Fruit fly (Drosophila melanogaster) whole organism, embryonic: ENCODE results near the gene Wwox.
A peak's percentile ranks its signal among the peaks of the same experiment; 100 is the strongest.

Experiments
- CG12942 ChIP-seq: fragments of 200-800 bp; sonication (Bioruptor generic); optimal IDR thresholded peaks from 3 replicates; lab custom pipeline; 2016; ENCODE audit warnings: missing biosample characterization, missing genetic modification characterization
- CG18262 ChIP-seq: fragments of 200-800 bp; optimal IDR thresholded peaks from 3 replicates; lab custom pipeline; 2019; ENCODE audit warnings: missing biosample characterization, mild to moderate bottlenecking, missing genetic modification characterization, moderate library complexity
- CG31365 ChIP-seq: fragments of 200-800 bp; sonication (Bioruptor generic); optimal IDR thresholded peaks from 2 replicates; lab custom pipeline; 2018; ENCODE audit warnings: missing biosample characterization, mild to moderate bottlenecking, missing genetic modification characterization
- D19A ChIP-seq: fragments of 200-800 bp; optimal IDR thresholded peaks from 3 replicates; lab custom pipeline; 2019; ENCODE audit warnings: missing biosample characterization, mild to moderate bottlenecking, missing genetic modification characterization, moderate library complexity
- Dll ChIP-seq: fragments of 200-800 bp; sonication (Bioruptor generic); IDR thresholded peaks from 4 replicates; pipeline ENCODE4 v1.3.6; 2022; ENCODE audit warnings: missing biosample characterization, missing genetic modification characterization; ENCODE audit not compliant: partially characterized antibody
- Drgx ChIP-seq: fragments of 200-800 bp; sonication (Bioruptor generic); IDR thresholded peaks from 2 replicates; pipeline ENCODE4 v1.3.6; 2022; ENCODE audit warnings: missing biosample characterization, missing genetic modification characterization
- Mrtf ChIP-seq: fragments of 200-800 bp; sonication (Bioruptor generic); IDR thresholded peaks from 3 replicates; pipeline ENCODE4 v1.3.6; 2022; ENCODE audit warnings: missing biosample characterization, missing genetic modification characterization
- mam ChIP-seq: fragments of 200-800 bp; sonication (Bioruptor generic); optimal IDR thresholded peaks from 3 replicates; lab custom pipeline; 2016; ENCODE audit warnings: missing biosample characterization, missing genetic modification characterization
- otp ChIP-seq: fragments of 200-800 bp; sonication (Bioruptor generic); IDR thresholded peaks from 3 replicates; pipeline ENCODE4, ENCODE4 v1.3.6; 2022; ENCODE audit warnings: missing biosample characterization, missing genetic modification characterization
- pan ChIP-seq, 4 experiments: fragments of >200 bp in 3 of 4; fragments of 200-800 bp in 1 of 4; sonication (Bioruptor generic) in 1 of 4; optimal IDR thresholded peaks in 3 of 4; IDR thresholded peaks in 1 of 4; 2 replicates each; pipeline versions ENCODE4 v1.3.6 to Lab custom; 2017 to 2022; ENCODE audit warnings: missing biosample characterization in 2 of 4, missing genetic modification characterization in 2 of 4, mixed read lengths in 1 of 4
- pnt ChIP-seq: fragments of 200-800 bp; sonication (Bioruptor generic); optimal IDR thresholded peaks from 3 replicates; lab custom pipeline; 2016; ENCODE audit warnings: missing biosample characterization, missing genetic modification characterization
- shn ChIP-seq: fragments of 200-800 bp; sonication (Bioruptor generic); optimal IDR thresholded peaks from 3 replicates; lab custom pipeline; 2016; ENCODE audit warnings: missing biosample characterization, missing genetic modification characterization
- tin ChIP-seq: fragments of 200-800 bp; sonication (Bioruptor generic); optimal IDR thresholded peaks from 3 replicates; lab custom pipeline; 2016; ENCODE audit warnings: missing biosample characterization, missing genetic modification characterization
- zen2 ChIP-seq: fragments of 200-800 bp; sonication (Bioruptor generic); IDR thresholded peaks from 3 replicates; pipeline ENCODE4 v1.3.6; 2022; ENCODE audit warnings: missing biosample characterization, missing genetic modification characterization; ENCODE audit not compliant: partially characterized antibody

DNA sequence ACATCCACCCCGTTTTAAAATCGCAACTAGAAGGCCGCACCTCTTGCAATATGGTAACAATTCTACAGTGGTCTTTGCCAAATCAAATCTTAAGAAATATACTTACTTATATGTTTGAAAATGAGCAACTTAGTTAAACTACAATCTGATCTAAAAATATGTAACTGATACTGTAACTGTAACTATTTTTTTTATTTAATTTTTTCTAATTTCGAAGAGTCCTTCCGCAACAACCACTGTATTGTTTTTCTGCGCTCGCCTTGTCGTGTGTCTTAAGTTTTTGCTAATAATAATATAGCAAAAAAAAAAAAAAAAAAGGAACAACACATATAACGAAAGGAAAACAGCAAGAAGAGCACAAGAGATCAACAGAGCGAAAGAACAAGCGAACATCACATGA, 32.7 kb downstream of the Wwox start:
- peak; percentile 49 for TF ChIP-seq Drgx (GFP tag; lab: Robert Waterston, UW)
- no peak for TF ChIP-seq D19A (tag; lab: Kevin White, UChicago)
- no peak for TF ChIP-seq CG18262 (tag; lab: Kevin White, UChicago)
- no peak for TF ChIP-seq tin (GFP tag; lab: Kevin White, UChicago)
- TF ChIP-seq shn (GFP tag; lab: Kevin White, UChicago) = no peak
- no peak for TF ChIP-seq pnt (GFP tag; lab: Kevin White, UChicago)
- TF ChIP-seq Mrtf (GFP tag; lab: Robert Waterston, UW) = no peak
- TF ChIP-seq otp (GFP tag; lab: Robert Waterston, UW) = no peak
- no peak for TF ChIP-seq zen2
- TF ChIP-seq CG12942 (GFP tag; lab: Kevin White, UChicago) = no peak
- no peak for TF ChIP-seq Dll (GFP tag; lab: Robert Waterston, UW)
- no peak for TF ChIP-seq mam
- TF ChIP-seq CG31365 (tag; lab: Kevin White, UChicago) = no peak
- TF ChIP-seq pan (optimal IDR thresholded peaks at IDR 0.05; lab: Kevin White, UChicago) = no peak
- no peak for TF ChIP-seq pan (GFP tag; optimal IDR thresholded peaks at IDR 0.05 in 1 of 2, IDR thresholded peaks at IDR 0.05 in 1 of 2)
